Fruit fly (Drosophila melanogaster): ENCODE results near the gene kar.
A peak's percentile ranks its signal among the peaks of the same experiment; 100 is the strongest.

kar gene

DNA sequence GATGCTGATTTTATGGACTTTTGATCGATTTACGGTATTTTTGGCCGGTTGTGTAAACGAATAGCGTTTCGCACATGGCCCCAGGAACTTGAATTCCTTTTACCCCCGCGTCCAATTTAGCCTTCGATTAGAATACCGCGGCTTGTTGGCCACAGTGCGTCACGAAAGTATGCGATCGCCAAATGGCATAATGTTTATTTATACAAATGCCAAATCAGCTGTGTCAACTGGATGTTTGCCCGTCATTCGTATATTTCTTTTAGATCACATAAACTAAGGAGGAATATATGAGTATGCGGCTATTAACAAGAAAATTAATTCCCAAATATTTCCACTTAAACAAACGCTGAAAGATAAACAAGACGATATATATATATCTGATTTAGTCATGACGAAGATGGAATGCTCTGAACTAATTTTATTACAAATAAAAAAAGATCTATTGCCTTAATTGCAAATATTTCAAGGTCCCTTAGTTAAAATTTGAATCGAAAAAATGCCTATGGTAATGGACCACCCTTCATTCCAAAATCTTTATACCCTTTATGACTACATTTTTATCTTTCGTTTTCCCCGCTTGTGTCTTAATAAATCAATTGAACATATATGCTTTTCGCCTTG, 32.1 kb downstream of the kar start:
- TF ChIP-seq svp (GFP tag) = peak; percentile 12
- TF ChIP-seq fkh (GFP tag; optimal IDR thresholded peaks at IDR 0.05) = peak; percentile 63
- TF ChIP-seq CG11762 (GFP tag; optimal IDR thresholded peaks at IDR 0.05; ENCODE audit: insufficient read depth) = no peak

DNA sequence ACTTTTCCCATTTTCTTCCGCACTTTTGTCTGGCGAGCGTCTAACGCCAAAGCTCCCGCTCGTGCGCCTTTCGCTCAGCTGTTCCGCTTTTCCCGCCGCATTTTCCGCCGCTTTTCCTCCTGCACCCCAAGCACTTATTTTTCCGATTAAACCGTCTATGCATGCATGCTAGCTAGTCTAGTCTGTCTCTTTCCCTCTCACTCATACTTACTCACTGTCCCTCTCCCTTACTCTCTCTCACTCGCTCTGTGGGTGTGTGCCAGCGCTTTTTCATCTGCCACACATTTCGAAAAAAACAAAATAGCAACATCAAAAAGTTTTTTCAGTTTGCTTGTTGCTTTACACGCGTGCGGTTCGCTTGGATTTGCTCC, 34.9 kb downstream of the kar start, which contains the start of gene CG6225:
CG6225 (plus strand) TSS at position 325 of the 371 bp plus-strand sequence.
- TF ChIP-seq CG15336 (GFP tag; IDR thresholded peaks at IDR 0.05) (no peak), acj6 (GFP tag; optimal IDR thresholded peaks at IDR 0.05) (no peak)

DNA sequence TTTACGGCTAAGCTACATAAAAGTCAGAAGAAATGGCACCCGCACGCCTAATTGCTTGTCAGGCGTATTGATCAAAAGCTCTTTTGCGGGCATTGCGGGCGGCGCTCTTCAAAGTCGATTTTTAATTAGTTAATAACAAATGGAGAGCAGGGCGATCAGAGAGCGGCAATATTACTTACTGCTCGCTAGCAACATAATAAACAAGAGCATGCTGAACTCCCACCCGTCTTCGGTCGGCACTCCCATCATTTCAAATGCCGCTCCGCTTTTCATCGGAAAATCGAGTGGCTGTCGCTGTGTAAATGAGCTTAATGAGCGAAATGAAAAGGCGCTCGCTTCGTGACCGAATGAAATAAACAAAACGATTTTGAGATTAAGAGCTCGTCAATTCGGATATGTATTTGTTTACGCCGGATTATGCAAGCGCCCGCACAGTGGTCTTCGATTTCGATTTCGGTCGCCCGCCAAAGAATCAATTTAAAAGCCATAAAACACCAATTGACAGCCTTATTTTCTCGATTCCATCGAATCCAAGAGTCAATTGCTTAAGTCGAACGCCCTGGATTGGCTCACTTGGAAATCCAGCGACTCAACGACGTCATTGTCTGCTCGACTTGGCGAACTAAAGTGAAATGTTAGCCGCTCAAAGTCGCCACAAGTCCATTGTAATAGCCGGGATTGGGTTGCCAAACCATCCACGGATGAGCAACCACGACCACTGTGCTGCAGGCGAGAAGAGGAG, 35.5 kb downstream of the kar start:
- no peak for TF ChIP-seq CG7368 (GFP tag; optimal IDR thresholded peaks at IDR 0.05)
- peak; percentile 82 for TF ChIP-seq CG15336 (GFP tag; IDR thresholded peaks at IDR 0.05)
- TF ChIP-seq CG6163 (GFP tag; IDR thresholded peaks at IDR 0.05) = peak; percentile 39; the same call in 2 of the 3 replicates
- TF ChIP-seq Eip78C (GFP tag) = peak; percentile 51
- TF ChIP-seq Gug (GFP tag; IDR thresholded peaks at IDR 0.05) = peak; percentile 68
- no peak for TF ChIP-seq Eip75B (GFP tag; optimal IDR thresholded peaks at IDR 0.05)
- TF ChIP-seq dac (GFP tag; optimal IDR thresholded peaks at IDR 0.05) = peak; percentile 51
- TF ChIP-seq fd85E (GFP tag; optimal IDR thresholded peaks at IDR 0.05) = no peak
- TF ChIP-seq Smox (GFP tag; optimal IDR thresholded peaks at IDR 0.05) = no peak
- TF ChIP-seq Hr39 (GFP tag; optimal IDR thresholded peaks at IDR 0.05) = no peak
- peak; percentile 26 for TF ChIP-seq achi (GFP tag; optimal IDR thresholded peaks at IDR 0.05)
- no peak for TF ChIP-seq CG6792 (GFP tag; optimal IDR thresholded peaks at IDR 0.05)
- TF ChIP-seq CG6276 (GFP tag; optimal IDR thresholded peaks at IDR 0.05) = peak; percentile 64
- TF ChIP-seq CG6854 (GFP tag; optimal IDR thresholded peaks at IDR 0.05) = no peak
- peak; percentile 27 for TF ChIP-seq OdsH (GFP tag; optimal IDR thresholded peaks at IDR 0.05)
- TF ChIP-seq CG8319 (GFP tag; optimal IDR thresholded peaks at IDR 0.05) = no peak
- TF ChIP-seq CG34406 (GFP tag; optimal IDR thresholded peaks at IDR 0.05) = no peak
- TF ChIP-seq vri (GFP tag; optimal IDR thresholded peaks at IDR 0.05) = peak; percentile 50
- TF ChIP-seq net (GFP tag; optimal IDR thresholded peaks at IDR 0.05) = peak; percentile 45
- no peak for TF ChIP-seq fd59A (GFP tag; optimal IDR thresholded peaks at IDR 0.05)
- TF ChIP-seq acj6 (GFP tag; optimal IDR thresholded peaks at IDR 0.05) = no peak
- peak; percentile 56 for TF ChIP-seq fkh (GFP tag; optimal IDR thresholded peaks at IDR 0.05)
- TF ChIP-seq CG4318 (GFP tag; optimal IDR thresholded peaks at IDR 0.05) = peak; percentile 34
- TF ChIP-seq CG11294 (GFP tag; IDR thresholded peaks at IDR 0.05) = peak; percentile 78; the same call in 1 of the 2 replicates
- no peak for TF ChIP-seq dsx (GFP tag; optimal IDR thresholded peaks at IDR 0.05; ENCODE audit: poor library complexity, severe bottlenecking)
- TF ChIP-seq svp (GFP tag) = peak; percentile 58
- TF ChIP-seq Hr4 (GFP tag; optimal IDR thresholded peaks at IDR 0.05) = peak; percentile 83
- no peak for TF ChIP-seq Sox14 (GFP tag; optimal IDR thresholded peaks at IDR 0.05)
- no peak for TF ChIP-seq ss (GFP tag; optimal IDR thresholded peaks at IDR 0.05)
- peak; percentile 88 for TF ChIP-seq CG8119 (GFP tag; IDR thresholded peaks at IDR 0.05)
- no peak for TF ChIP-seq CG1621 (tag; optimal IDR thresholded peaks at IDR 0.05)
- TF ChIP-seq cyc (GFP tag; optimal IDR thresholded peaks at IDR 0.05) = no peak
- TF ChIP-seq Ets96B (tag; optimal IDR thresholded peaks at IDR 0.05) = no peak
- no peak for TF ChIP-seq Eip93F (GFP tag; optimal IDR thresholded peaks at IDR 0.05)
- no peak for TF ChIP-seq CG10631 (GFP tag; optimal IDR thresholded peaks at IDR 0.05)
- TF ChIP-seq CG32006 (GFP tag; optimal IDR thresholded peaks at IDR 0.05) = peak; percentile 79
- TF ChIP-seq topi (GFP tag; optimal IDR thresholded peaks at IDR 0.05) = no peak
- TF ChIP-seq salr (GFP tag; optimal IDR thresholded peaks at IDR 0.05) = no peak
- peak; percentile 83 for TF ChIP-seq eg (GFP tag; IDR thresholded peaks at IDR 0.05)
- no peak for TF ChIP-seq Met (GFP tag; optimal IDR thresholded peaks at IDR 0.05)
- no peak for TF ChIP-seq Sox15 (GFP tag; optimal IDR thresholded peaks at IDR 0.05)
- peak; percentile 48 for TF ChIP-seq Lpt (GFP tag; optimal IDR thresholded peaks at IDR 0.05)
- TF ChIP-seq pdm3 (GFP tag; optimal IDR thresholded peaks at IDR 0.05) = no peak
- TF ChIP-seq Ets21C (GFP tag; optimal IDR thresholded peaks at IDR 0.05) = no peak
